Fruit fly (Drosophila melanogaster) whole organism: Measurements from ENCODE around the gene CG3473.

Experiments used
- CG8478 ChIP-seq: fragments of >200 bp; optimal IDR thresholded peaks from 2 replicates; lab custom pipeline; 2018; ENCODE audit warnings: inconsistent platforms
- pan ChIP-seq: fragments of >200 bp; optimal IDR thresholded peaks from 2 replicates; lab custom pipeline; 2017
- psq ChIP-seq: fragments of >200 bp; optimal IDR thresholded peaks from 2 replicates; lab custom pipeline; 2017
- usp ChIP-seq: fragments of >200 bp; optimal IDR thresholded peaks from 2 replicates; lab custom pipeline; 2017; ENCODE audit warnings: missing biosample characterization, missing genetic modification characterization, mixed read lengths

dm6 chr2L:14598357-14599057, 35.0 kb upstream of the CG3473 start:
- TF ChIP-seq pan (lab: Kevin White, UChicago) (no peak), psq (lab: Kevin White, UChicago) (no peak), CG8478 (lab: Kevin White, UChicago) (no peak), usp (GFP tag; lab: Kevin White, UChicago) (no peak)
